Worm (Caenorhabditis elegans) whole organism, mixed stage, embryonic: ENCODE data around the gene D2024.1.

Experiments used
- M03D4.4 ChIP-seq: sonication (generic microtip); optimal IDR thresholded peaks from 2 replicates; lab custom pipeline; 2017; ENCODE audit warnings: mild to moderate bottlenecking, missing genetic modification characterization, missing compliant biosample characterization
- bed-3 ChIP-seq: fragments of 200-800 bp; sonication (Bioruptor generic); optimal IDR thresholded peaks from 3 replicates; lab custom pipeline; 2018; ENCODE audit warnings: mild to moderate bottlenecking, missing genetic modification characterization, moderate library complexity, missing compliant biosample characterization
- blmp-1 ChIP-seq: fragments of 150-350 bp; optimal IDR thresholded peaks from 2 replicates; lab custom pipeline; 2014; ENCODE audit warnings: missing biosample characterization, missing genetic modification characterization
- ceh-39 ChIP-seq: fragments of 150-350 bp; optimal IDR thresholded peaks from 2 replicates; lab custom pipeline; 2014; ENCODE audit warnings: missing biosample characterization, missing genetic modification characterization
- ceh-43 ChIP-seq: fragments of 200-800 bp; sonication (Bioruptor generic); optimal IDR thresholded peaks from 2 replicates; lab custom pipeline; 2018; ENCODE audit warnings: mild to moderate bottlenecking, missing genetic modification characterization, moderate library complexity, missing compliant biosample characterization
- ceh-83 ChIP-seq: fragments of 200-800 bp; sonication (Bioruptor generic); optimal IDR thresholded peaks from 2 replicates; lab custom pipeline; 2018; ENCODE audit warnings: mild to moderate bottlenecking, missing genetic modification characterization, missing compliant biosample characterization
- ces-1 ChIP-seq: fragments of 150-350 bp; optimal IDR thresholded peaks from 2 replicates; lab custom pipeline; 2014; ENCODE audit warnings: missing biosample characterization, missing genetic modification reagents, missing genetic modification characterization
- cnd-1 ChIP-seq: fragments of 200-800 bp; sonication (Bioruptor generic); optimal IDR thresholded peaks from 2 replicates; lab custom pipeline; 2018; ENCODE audit warnings: mild to moderate bottlenecking, missing genetic modification characterization, missing compliant biosample characterization
- drap-1 ChIP-seq: fragments of 200-800 bp; sonication (Bioruptor generic); optimal IDR thresholded peaks from 3 replicates; lab custom pipeline; 2018; ENCODE audit warnings: mild to moderate bottlenecking, missing genetic modification characterization, missing compliant biosample characterization
- elt-1 ChIP-seq: sonication (generic microtip); optimal IDR thresholded peaks from 2 replicates; lab custom pipeline; 2017; ENCODE audit warnings: missing genetic modification characterization, mild to moderate bottlenecking, missing compliant biosample characterization, antibody characterized with exemption, moderate library complexity, borderline replicate concordance; ENCODE audit not compliant: insufficient read depth
- elt-3 ChIP-seq: fragments of 150-350 bp; optimal IDR thresholded peaks from 2 replicates; lab custom pipeline; 2014; ENCODE audit warnings: missing biosample characterization, missing genetic modification characterization
- flh-1 ChIP-seq: fragments of 200-800 bp; sonication (Bioruptor generic); optimal IDR thresholded peaks from 2 replicates; lab custom pipeline; 2018; ENCODE audit warnings: mild to moderate bottlenecking, missing genetic modification characterization, moderate library complexity, missing compliant biosample characterization
- ham-2 ChIP-seq: fragments of 200-800 bp; sonication (Bioruptor generic); optimal IDR thresholded peaks from 2 replicates; lab custom pipeline; 2018; ENCODE audit warnings: mild to moderate bottlenecking, missing genetic modification characterization, missing compliant biosample characterization
- hlh-1 ChIP-seq: fragments of 150-350 bp; optimal IDR thresholded peaks from 2 replicates; lab custom pipeline; 2014; ENCODE audit warnings: missing biosample characterization, missing genetic modification reagents, missing genetic modification characterization
- lin-13 ChIP-seq: fragments of 150-350 bp; optimal IDR thresholded peaks from 2 replicates; lab custom pipeline; 2014; ENCODE audit warnings: missing biosample characterization, missing genetic modification characterization
- lin-32 ChIP-seq: fragments of 200-800 bp; sonication (Bioruptor generic); optimal IDR thresholded peaks from 2 replicates; lab custom pipeline; 2018; ENCODE audit warnings: mild to moderate bottlenecking, missing genetic modification characterization, missing compliant biosample characterization
- lsy-2 ChIP-seq: fragments of 150-350 bp; optimal IDR thresholded peaks from 2 replicates; lab custom pipeline; 2014; ENCODE audit warnings: missing biosample characterization, missing genetic modification characterization
- mab-5 ChIP-seq: fragments of 150-350 bp; optimal IDR thresholded peaks from 2 replicates; lab custom pipeline; 2014; ENCODE audit warnings: missing biosample characterization, missing genetic modification characterization
- mep-1 ChIP-seq: fragments of 150-350 bp; optimal IDR thresholded peaks from 2 replicates; lab custom pipeline; 2017; ENCODE audit warnings: missing biosample characterization, missing genetic modification reagents, missing genetic modification characterization, inconsistent platforms
- mls-2 ChIP-seq: sonication (generic microtip); optimal IDR thresholded peaks from 2 replicates; lab custom pipeline; 2016; ENCODE audit warnings: mild to moderate bottlenecking, missing genetic modification characterization, moderate library complexity, missing compliant biosample characterization
- nhr-12 ChIP-seq: fragments of 150-350 bp; optimal IDR thresholded peaks from 2 replicates; lab custom pipeline; 2014; ENCODE audit warnings: missing biosample characterization, missing genetic modification characterization
- nhr-2 ChIP-seq: fragments of 150-350 bp; optimal IDR thresholded peaks from 2 replicates; lab custom pipeline; 2014; ENCODE audit warnings: missing biosample characterization, missing genetic modification characterization
- nhr-237 ChIP-seq: fragments of 150-350 bp; optimal IDR thresholded peaks from 2 replicates; lab custom pipeline; 2014; ENCODE audit warnings: missing biosample characterization, missing genetic modification characterization
- nhr-28 ChIP-seq: fragments of 150-350 bp; optimal IDR thresholded peaks from 2 replicates; lab custom pipeline; 2014; ENCODE audit warnings: missing biosample characterization, missing genetic modification characterization
- nhr-76 ChIP-seq: sonication (generic microtip); optimal IDR thresholded peaks from 2 replicates; lab custom pipeline; 2017; ENCODE audit warnings: missing biosample characterization, missing genetic modification characterization
- pha-4 ChIP-seq: fragments of 150-350 bp; optimal IDR thresholded peaks from 2 replicates; lab custom pipeline; 2018; ENCODE audit warnings: missing biosample characterization, missing genetic modification reagents, missing genetic modification characterization
- sem-2 ChIP-seq: fragments of 200-800 bp; sonication (Bioruptor generic); optimal IDR thresholded peaks from 2 replicates; lab custom pipeline; 2018; ENCODE audit warnings: mild to moderate bottlenecking, missing genetic modification characterization, missing compliant biosample characterization
- snpc-4 ChIP-seq: fragments of 150-350 bp; optimal IDR thresholded peaks from 2 replicates; lab custom pipeline; 2014; ENCODE audit warnings: missing biosample characterization, missing genetic modification characterization
- sptf-1 ChIP-seq: sonication (generic microtip); optimal IDR thresholded peaks from 2 replicates; lab custom pipeline; 2017; ENCODE audit warnings: mild to moderate bottlenecking, missing genetic modification characterization, moderate library complexity, missing compliant biosample characterization
- tbx-8 ChIP-seq: fragments of 200-800 bp; sonication (Bioruptor generic); optimal IDR thresholded peaks from 2 replicates; lab custom pipeline; 2018; ENCODE audit warnings: mild to moderate bottlenecking, missing genetic modification characterization, moderate library complexity, missing compliant biosample characterization
- unc-120 ChIP-seq: sonication (generic microtip); optimal IDR thresholded peaks from 2 replicates; lab custom pipeline; 2017; ENCODE audit warnings: missing genetic modification characterization, missing compliant biosample characterization; ENCODE audit not compliant: poor library complexity, severe bottlenecking
- unc-39 ChIP-seq: fragments of 150-350 bp; optimal IDR thresholded peaks from 2 replicates; lab custom pipeline; 2014; ENCODE audit warnings: missing biosample characterization, missing genetic modification characterization
- unc-62 ChIP-seq: fragments of 150-350 bp; optimal IDR thresholded peaks from 2 replicates; lab custom pipeline; 2014; ENCODE audit warnings: missing biosample characterization, missing genetic modification reagents, missing genetic modification characterization
- zip-8 ChIP-seq: fragments of 150-350 bp; optimal IDR thresholded peaks from 2 replicates; lab custom pipeline; 2014; ENCODE audit warnings: missing biosample characterization, missing genetic modification characterization
- ztf-11 ChIP-seq: fragments of 150-350 bp; optimal IDR thresholded peaks from 2 replicates; lab custom pipeline; 2014; ENCODE audit warnings: missing biosample characterization, missing genetic modification characterization

The D2024.1 gene

ce11 chrIV:7233566-7234014 is 13.8 kb upstream of the D2024.1 start:
- no peak for TF ChIP-seq sptf-1
- no peak for TF ChIP-seq mls-2
- peak; percentile 27 for TF ChIP-seq blmp-1 (tag; lab: Kevin White, UChicago)
- TF ChIP-seq unc-62 (GFP tag; lab: Kevin White, UChicago) = peak; percentile 41
- TF ChIP-seq, all 35 proteins: peak for 2

- TF ChIP-seq unc-120 (tag; lab: Kevin White, UChicago) (no peak), elt-1 (tag; lab: Kevin White, UChicago) (peak; percentile 39), nhr-12 (tag; lab: Kevin White, UChicago) (no peak), lin-32 (GFP tag; lab: Kevin White, UChicago) (no peak), ces-1 (GFP tag; lab: Kevin White, UChicago) (no peak), unc-39 (tag; lab: Kevin White, UChicago) (no peak)
Observed at ce11 chrIV:7234623-7235022, 12.7 kb upstream of the D2024.1 start.

ce11 chrIV:7235382-7235917 is 11.9 kb upstream of the D2024.1 start:
- TF ChIP-seq elt-3 (tag; lab: Kevin White, UChicago) (no peak), lin-32 (GFP tag; lab: Kevin White, UChicago) (peak; percentile 7), ces-1 (GFP tag; lab: Kevin White, UChicago) (peak; percentile 17), zip-8 (tag; lab: Kevin White, UChicago) (peak; percentile 3), ceh-83 (GFP tag; lab: Kevin White, UChicago) (no peak), blmp-1 (tag; lab: Kevin White, UChicago) (no peak), snpc-4 (tag; lab: Kevin White, UChicago) (no peak), sem-2 (GFP tag; lab: Kevin White, UChicago) (no peak), M03D4.4 (tag; lab: Kevin White, UChicago) (peak; percentile 33), ztf-11 (tag; lab: Kevin White, UChicago) (peak; percentile 5), ceh-39 (tag; lab: Kevin White, UChicago) (no peak), nhr-237 (tag; lab: Kevin White, UChicago) (peak; percentile 50), ceh-43 (GFP tag; lab: Kevin White, UChicago) (no peak), sptf-1 (no peak), mep-1 (tag; lab: Kevin White, UChicago) (peak; percentile 6), lsy-2 (tag; lab: Kevin White, UChicago) (peak; percentile 14), lin-13 (tag; lab: Kevin White, UChicago) (no peak), mab-5 (no peak), elt-1 (tag; lab: Kevin White, UChicago) (peak; percentile 7), cnd-1 (peak; percentile 57), pha-4 (no peak), ham-2 (GFP tag; lab: Kevin White, UChicago) (peak; percentile 92), mls-2 (peak; percentile 40), nhr-28 (tag; lab: Kevin White, UChicago) (no peak), unc-39 (tag; lab: Kevin White, UChicago) (no peak), unc-62 (GFP tag; lab: Kevin White, UChicago) (peak; percentile 64), flh-1 (GFP tag; lab: Kevin White, UChicago) (no peak), bed-3 (GFP tag; lab: Kevin White, UChicago) (no peak), drap-1 (GFP tag; lab: Kevin White, UChicago) (peak; percentile 18), tbx-8 (no peak), nhr-76 (tag; lab: Kevin White, UChicago) (no peak), nhr-2 (tag; lab: Kevin White, UChicago) (peak; percentile 96), hlh-1 (peak; percentile 58), nhr-12 (tag; lab: Kevin White, UChicago) (no peak), unc-120 (tag; lab: Kevin White, UChicago) (peak; percentile 83)
